Worm (Caenorhabditis elegans) whole organism, L4 larva: ENCODE measurements around the gene sto-6.

Source experiments
- D1046.2 ChIP-seq: fragments of 200-800 bp; sonication (Bioruptor generic); IDR thresholded peaks from 2 replicates; pipeline ENCODE4 v1.3.6; 2022; ENCODE audit warnings: missing genetic modification characterization, missing compliant biosample characterization
- F37D6.2 ChIP-seq: sonication (generic microtip); optimal IDR thresholded peaks from 2 replicates; lab custom pipeline; 2016; ENCODE audit warnings: mild to moderate bottlenecking, missing genetic modification characterization, missing compliant biosample characterization
- F44E2.7 ChIP-seq: fragments of 200-800 bp; sonication (Bioruptor generic); IDR thresholded peaks from 2 replicates; pipeline ENCODE4 v2.1.2; 2022; ENCODE audit warnings: missing genetic modification characterization, missing compliant biosample characterization
- T20F7.1 ChIP-seq: fragments of 200-800 bp; sonication (Bioruptor generic); optimal IDR thresholded peaks from 2 replicates; lab custom pipeline; 2018; ENCODE audit warnings: mild to moderate bottlenecking, missing genetic modification characterization, missing compliant biosample characterization
- aha-1 ChIP-seq: fragments of 150-350 bp; peaks from one replicate; lab custom pipeline; 2014; ENCODE audit warnings: missing biosample characterization, missing genetic modification characterization
- ama-1 ChIP-seq: fragments of 150-350 bp; optimal IDR thresholded peaks from 2 replicates; lab custom pipeline; 2014; ENCODE audit warnings: inconsistent platforms, mixed read lengths
- ceh-62 ChIP-seq: sonication (generic microtip); optimal IDR thresholded peaks from 2 replicates; lab custom pipeline; 2017; ENCODE audit warnings: missing biosample characterization, missing genetic modification characterization
- ces-1 ChIP-seq: fragments of 150-350 bp; sonication (generic microtip); optimal IDR thresholded peaks from 4 replicates; lab custom pipeline; 2014; ENCODE audit warnings: missing biosample characterization, missing genetic modification reagents, missing genetic modification characterization
- daf-19 ChIP-seq: fragments of 200-800 bp; sonication (Bioruptor generic); conservative IDR thresholded peaks from 2 replicates; pipeline ENCODE4 v1.3.6; 2022; ENCODE audit warnings: missing genetic modification characterization, missing compliant biosample characterization
- daf-8 ChIP-seq: fragments of 200-800 bp; sonication (Bioruptor generic); IDR thresholded peaks from 2 replicates; pipeline ENCODE4 v1.3.6; 2022; ENCODE audit warnings: missing genetic modification characterization, missing compliant biosample characterization
- duxl-1 ChIP-seq: sonication (generic microtip); optimal IDR thresholded peaks from 2 replicates; lab custom pipeline; 2016; ENCODE audit warnings: mild to moderate bottlenecking, missing genetic modification characterization, moderate library complexity, missing compliant biosample characterization; ENCODE audit not compliant: poor library complexity
- egl-43 ChIP-seq: fragments of 200-800 bp; sonication (Bioruptor generic); IDR thresholded peaks from 2 replicates; pipeline ENCODE4 v1.3.6; 2022; ENCODE audit warnings: missing genetic modification reagents, missing genetic modification characterization, missing compliant biosample characterization
- hif-1 ChIP-seq, 2 experiments: sonication (generic microtip); optimal IDR thresholded peaks; 2 replicates each; lab custom pipeline; 2016 to 2017; ENCODE audit warnings: missing compliant biosample characterization in 2 of 2, missing genetic modification characterization in 2 of 2, missing genetic modification reagents in 2 of 2, missing genotype in 2 of 2, mild to moderate bottlenecking in 1 of 2
- hlh-30 ChIP-seq: sonication (generic microtip); optimal IDR thresholded peaks from 2 replicates; lab custom pipeline; 2017; ENCODE audit warnings: antibody characterized with exemption, mild to moderate bottlenecking, missing genetic modification characterization, missing compliant biosample characterization; ENCODE audit not compliant: insufficient read depth
- hmg-1.1 ChIP-seq: fragments of 200-800 bp; sonication (Bioruptor generic); IDR thresholded peaks from 2 replicates; pipeline ENCODE4 v1.3.6; 2022; ENCODE audit warnings: missing genetic modification reagents, missing genetic modification characterization, missing compliant biosample characterization
- jun-1 ChIP-seq: fragments of 150-350 bp; optimal IDR thresholded peaks from 2 replicates; lab custom pipeline; 2014; ENCODE audit warnings: missing biosample characterization, missing genetic modification reagents, missing genetic modification characterization
- lim-7 ChIP-seq: fragments of 200-800 bp; sonication (Bioruptor generic); IDR thresholded peaks from 2 replicates; pipeline ENCODE4 v1.3.6; 2022; ENCODE audit warnings: missing genetic modification characterization, missing compliant biosample characterization
- lin-15B ChIP-seq: fragments of 150-350 bp; sonication (generic microtip); optimal IDR thresholded peaks from 3 replicates; lab custom pipeline; 2014; ENCODE audit warnings: missing biosample characterization, missing genetic modification characterization
- lin-29 ChIP-seq: fragments of 200-800 bp; sonication (Bioruptor generic); IDR thresholded peaks from 2 replicates; pipeline ENCODE4 v1.3.6; 2022; ENCODE audit warnings: missing genetic modification reagents, missing genetic modification characterization, missing compliant biosample characterization
- lsy-2 ChIP-seq, 2 experiments: fragments of 150-350 bp in 1 of 2; sonication (generic microtip) in 1 of 2; optimal IDR thresholded peaks; 2 replicates each; lab custom pipeline; 2014 to 2017; ENCODE audit warnings: missing biosample characterization in 2 of 2, missing genetic modification characterization in 2 of 2
- madf-5 ChIP-seq, 2 experiments: fragments of 200-800 bp; sonication (Bioruptor generic); IDR thresholded peaks; 2 replicates each; pipeline ENCODE4 v1.3.6; 2022; ENCODE audit warnings: missing compliant biosample characterization in 2 of 2, missing genetic modification characterization in 2 of 2
- mep-1 ChIP-seq: fragments of 150-350 bp; sonication (generic microtip); optimal IDR thresholded peaks from 3 replicates; lab custom pipeline; 2014; ENCODE audit warnings: missing biosample characterization, missing genetic modification characterization
- nhr-10 ChIP-seq: fragments of 150-350 bp; optimal IDR thresholded peaks from 2 replicates; lab custom pipeline; 2014; ENCODE audit warnings: missing biosample characterization, missing genetic modification characterization
- nhr-102 ChIP-seq: sonication (generic microtip); optimal IDR thresholded peaks from 2 replicates; lab custom pipeline; 2016; ENCODE audit warnings: mild to moderate bottlenecking, missing genetic modification characterization, moderate library complexity, missing compliant biosample characterization
- nhr-25 ChIP-seq: sonication (generic microtip); optimal IDR thresholded peaks from 2 replicates; lab custom pipeline; 2017; ENCODE audit warnings: missing genetic modification characterization, mild to moderate bottlenecking, missing compliant biosample characterization, antibody characterized with exemption, moderate library complexity, borderline replicate concordance; ENCODE audit not compliant: insufficient read depth
- nhr-28 ChIP-seq: fragments of 150-350 bp; optimal IDR thresholded peaks from 2 replicates; lab custom pipeline; 2014; ENCODE audit warnings: missing biosample characterization, missing genetic modification characterization
- nhr-48 ChIP-seq: sonication (generic microtip); optimal IDR thresholded peaks from 2 replicates; lab custom pipeline; 2016; ENCODE audit warnings: mild to moderate bottlenecking, missing genetic modification characterization, missing compliant biosample characterization
- nhr-6 ChIP-seq: fragments of 150-350 bp; optimal IDR thresholded peaks from 2 replicates; lab custom pipeline; 2014; ENCODE audit warnings: missing biosample characterization, missing genetic modification characterization
- php-3 ChIP-seq: fragments of 200-800 bp; sonication (Bioruptor generic); IDR thresholded peaks from 2 replicates; pipeline ENCODE4 v1.3.6; 2022; ENCODE audit warnings: missing genetic modification reagents, missing genetic modification characterization, missing compliant biosample characterization
- pqm-1 ChIP-seq: sonication (generic microtip); optimal IDR thresholded peaks from 2 replicates; lab custom pipeline; 2017; ENCODE audit warnings: missing biosample characterization, missing genetic modification characterization
- rbr-2 ChIP-seq: sonication (generic microtip); optimal IDR thresholded peaks from 2 replicates; lab custom pipeline; 2016; ENCODE audit warnings: missing genotype, missing genetic modification characterization, missing compliant biosample characterization
- set-16 ChIP-seq: fragments of 200-800 bp; sonication (Bioruptor generic); IDR thresholded peaks from 2 replicates; pipeline ENCODE4 v1.3.6; 2022; ENCODE audit warnings: missing genetic modification reagents, missing genetic modification characterization, missing compliant biosample characterization
- skn-1 ChIP-seq: fragments of 150-350 bp; optimal IDR thresholded peaks from 2 replicates; lab custom pipeline; 2014; ENCODE audit warnings: missing biosample characterization, missing genetic modification characterization
- spr-3 ChIP-seq: fragments of 200-800 bp; sonication (Bioruptor generic); optimal IDR thresholded peaks from 2 replicates; lab custom pipeline; 2018; ENCODE audit warnings: mild to moderate bottlenecking, missing genetic modification characterization, missing compliant biosample characterization
- tag-97 ChIP-seq: fragments of 200-800 bp; sonication (Bioruptor generic); IDR thresholded peaks from 2 replicates; pipeline ENCODE4 v1.3.6; 2022; ENCODE audit warnings: missing genetic modification characterization, missing compliant biosample characterization
- tra-1 ChIP-seq: fragments of 200-800 bp; sonication (Bioruptor generic); IDR thresholded peaks from 2 replicates; pipeline ENCODE4 v1.3.6; 2022; ENCODE audit warnings: missing genetic modification reagents, missing genetic modification characterization, missing compliant biosample characterization
- unc-39 ChIP-seq: sonication (generic microtip); optimal IDR thresholded peaks from 2 replicates; lab custom pipeline; 2017; ENCODE audit warnings: missing biosample characterization, missing genetic modification characterization
- unc-62 ChIP-seq, 3 experiments: fragments of 150-350 bp in 1 of 3; sonication (generic microtip); optimal IDR thresholded peaks in 2 of 3; peaks in 1 of 3; 1 replicate in 1 of 3; 2 replicates in 2 of 3; lab custom pipeline; 2014 to 2017; ENCODE audit warnings: missing biosample characterization in 3 of 3, missing genetic modification characterization in 3 of 3, missing genetic modification reagents in 3 of 3, missing genotype in 1 of 3
- zfp-3 ChIP-seq: fragments of 200-800 bp; sonication (Bioruptor generic); conservative IDR thresholded peaks from 2 replicates; pipeline ENCODE4 v1.3.6; 2022; ENCODE audit warnings: missing genetic modification reagents, missing genetic modification characterization, missing compliant biosample characterization
- zip-11 ChIP-seq: fragments of 200-800 bp; sonication (Bioruptor generic); IDR thresholded peaks from 2 replicates; pipeline ENCODE4 v1.3.6; 2022; ENCODE audit warnings: missing genetic modification characterization, missing compliant biosample characterization
- zip-2 ChIP-seq: fragments of 150-350 bp; optimal IDR thresholded peaks from 2 replicates; lab custom pipeline; 2014; ENCODE audit warnings: missing biosample characterization, missing genetic modification characterization
- ztf-11 ChIP-seq: fragments of 150-350 bp; optimal IDR thresholded peaks from 2 replicates; lab custom pipeline; 2014; ENCODE audit warnings: missing biosample characterization, missing genetic modification characterization
- ztf-7 ChIP-seq: fragments of 150-350 bp; optimal IDR thresholded peaks from 2 replicates; lab custom pipeline; 2014; ENCODE audit warnings: missing biosample characterization, missing genetic modification characterization

The sto-6 gene

ce11 chrX:11603234-11604108 is 28.7 kb upstream of the sto-6 start (continued):
- peak; percentile 44 for TF ChIP-seq skn-1 (tag; lab: Kevin White, UChicago)
- TF ChIP-seq rbr-2 (tag; lab: Kevin White, UChicago) = peak; percentile 63
- peak; percentile 25; the same call in 1 of the 2 replicates for TF ChIP-seq php-3 (GFP tag; lab: Robert Waterston, UW)
- TF ChIP-seq nhr-102 (tag; lab: Kevin White, UChicago) = peak; percentile 92
- TF ChIP-seq lsy-2 (tag; optimal IDR thresholded peaks at IDR 0.05; lab: Kevin White, UChicago) = peak; percentile 66 to 87
- TF ChIP-seq ces-1 = peak; percentile 26
- TF ChIP-seq nhr-28 = no peak
- TF ChIP-seq spr-3 (GFP tag; lab: Kevin White, UChicago) = peak; percentile 70
- TF ChIP-seq, all 104 proteins: peak for 56

ce11 chrX:11605214-11605765 is 26.9 kb upstream of the sto-6 start, which contains the start of gene ftt-2:
Gene ftt-2, minus strand, starts transcription at chrX:11605419.
- peak; percentile 27 for TF ChIP-seq nhr-6 (tag; lab: Kevin White, UChicago)
- TF ChIP-seq aha-1 = peak; percentile 94
- peak; percentile 2 for TF ChIP-seq ztf-7
- TF ChIP-seq ama-1 = peak; percentile 81
- no peak for TF ChIP-seq ztf-11 (tag; lab: Kevin White, UChicago)

ce11 chrX:11605766-11606490 is 26.3 kb upstream of the sto-6 start:
- TF ChIP-seq unc-39 (tag; lab: Kevin White, UChicago) (no peak), duxl-1 (tag; lab: Kevin White, UChicago) (peak; percentile 80), lin-15B (tag; lab: Kevin White, UChicago) (peak; percentile 61), skn-1 (tag; lab: Kevin White, UChicago) (no peak), jun-1 (peak; percentile 74), daf-8 (peak; percentile 91), nhr-48 (tag; lab: Kevin White, UChicago) (peak; percentile 94), egl-43 (GFP tag; lab: Robert Waterston, UW) (no peak; the same call in none of the 2 replicates), pqm-1 (tag; lab: Kevin White, UChicago) (peak; percentile 50), madf-5 (GFP tag; IDR thresholded peaks at IDR 0.05; lab: Robert Waterston, UW) (0 out of 4 replicates have a peak, but pooled peaks of 1 of the 2 experiments have one; percentile 36), ceh-62 (no peak), D1046.2 (GFP tag; lab: Robert Waterston, UW) (peak; percentile 84; the same call in 1 of the 2 replicates), tra-1 (GFP tag; lab: Robert Waterston, UW) (peak; percentile 96), F44E2.7 (no peak), lim-7 (GFP tag; lab: Robert Waterston, UW) (peak; percentile 48), daf-19 (GFP tag; lab: Robert Waterston, UW) (peak; percentile 92), T20F7.1 (GFP tag; lab: Kevin White, UChicago) (peak; percentile 90), ztf-11 (tag; lab: Kevin White, UChicago) (no peak), mep-1 (tag; lab: Kevin White, UChicago) (peak; percentile 97), F37D6.2 (tag; lab: Kevin White, UChicago) (peak; percentile 90), hmg-1.1 (peak; percentile 91), set-16 (GFP tag; lab: Robert Waterston, UW) (peak; percentile 76), php-3 (GFP tag; lab: Robert Waterston, UW) (peak; percentile 86; the same call in 1 of the 2 replicates), zip-2 (tag; lab: Kevin White, UChicago) (peak; percentile 47), lin-29 (peak; percentile 92), hif-1 (tag; optimal IDR thresholded peaks at IDR 0.05; lab: Kevin White, UChicago) (peak; percentile 84 to 94), unc-62 (GFP tag; optimal IDR thresholded peaks at IDR 0.05 in 1 of 2; lab: Kevin White, UChicago) (peak; percentile 76 to 97), unc-62 (tag; optimal IDR thresholded peaks at IDR 0.05; lab: Kevin White, UChicago) (no peak), zip-11 (GFP tag; lab: Robert Waterston, UW) (no peak), nhr-25 (tag; lab: Kevin White, UChicago) (peak; percentile 94), tag-97 (GFP tag; lab: Robert Waterston, UW) (0 out of 2 replicates have a peak, but pooled peaks have one; percentile 42), hlh-30 (tag; lab: Kevin White, UChicago) (peak; percentile 73), nhr-10 (tag; lab: Kevin White, UChicago) (peak; percentile 83), zfp-3 (GFP tag; lab: Robert Waterston, UW) (peak; percentile 93)
